Worm (Caenorhabditis elegans): ENCODE results near the gene moc-2.

moc-2 gene

DNA sequence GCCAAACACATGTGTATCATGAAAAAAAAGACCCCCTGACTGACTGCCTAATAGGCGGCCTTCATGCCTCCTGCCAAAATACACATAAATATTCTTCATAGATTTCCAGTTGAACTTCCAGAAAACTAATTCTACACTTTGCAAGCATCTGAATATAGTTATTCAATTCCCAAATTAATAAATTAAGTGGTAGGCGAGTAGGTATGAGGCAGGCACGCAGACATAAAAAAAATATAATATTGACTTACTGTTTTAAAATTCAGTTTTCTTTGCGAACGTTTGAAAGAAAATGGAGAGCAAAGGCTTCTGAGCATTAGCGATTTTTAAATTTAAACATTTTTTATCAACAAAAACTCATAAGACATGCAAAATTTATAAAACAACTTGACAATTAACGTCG is 16.1 kb downstream of the moc-2 start (continued):
- TF ChIP-seq nhr-48 (tag; optimal IDR thresholded peaks at IDR 0.05): no peak
- no peak for TF ChIP-seq ZK546.5 (tag; optimal IDR thresholded peaks at IDR 0.05)
- no peak for TF ChIP-seq nhr-111 (GFP tag; optimal IDR thresholded peaks at IDR 0.05)
- no peak for TF ChIP-seq sdz-12 (GFP tag; optimal IDR thresholded peaks at IDR 0.05)
- no peak for TF ChIP-seq F49E8.2 (tag; optimal IDR thresholded peaks at IDR 0.05; ENCODE audit: borderline replicate concordance)
- no peak for TF ChIP-seq madf-9 (GFP tag; conservative IDR thresholded peaks at IDR 0.05)
- peak in 1 of 2 experiments; percentile 11 for TF ChIP-seq daf-16 (GFP tag; optimal IDR thresholded peaks at IDR 0.05)
- TF ChIP-seq daf-16 (tag; optimal IDR thresholded peaks at IDR 0.05): peak; percentile 34
- TF ChIP-seq mxl-3 (GFP tag; optimal IDR thresholded peaks at IDR 0.05): no peak

DNA sequence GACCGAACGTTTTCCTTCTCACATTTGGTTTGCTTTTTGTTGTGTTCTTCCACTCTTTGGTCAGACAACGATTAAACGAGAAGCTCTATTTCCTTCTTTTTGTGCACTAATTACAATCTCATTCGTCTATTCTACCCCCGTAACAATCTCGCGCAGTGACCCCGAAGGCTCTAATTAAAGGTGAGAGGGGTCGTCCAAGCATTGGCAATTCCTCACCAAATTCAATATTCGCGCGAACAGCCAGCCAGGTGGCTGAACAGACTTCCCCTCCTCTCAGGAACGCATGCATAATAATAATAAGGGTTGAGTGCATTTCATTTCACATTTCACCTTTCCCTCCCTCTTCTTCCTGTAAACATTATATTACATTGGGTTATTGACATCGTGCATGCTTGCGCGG is 18.9 kb downstream of the moc-2 start:
- no peak for TF ChIP-seq lim-7 (GFP tag; IDR thresholded peaks at IDR 0.05)
- TF ChIP-seq aha-1 (tag): peak; percentile 55
- no peak for TF ChIP-seq unc-130 (GFP tag; optimal IDR thresholded peaks at IDR 0.05)
- no peak for TF ChIP-seq nhr-102 (tag; optimal IDR thresholded peaks at IDR 0.05)

DNA sequence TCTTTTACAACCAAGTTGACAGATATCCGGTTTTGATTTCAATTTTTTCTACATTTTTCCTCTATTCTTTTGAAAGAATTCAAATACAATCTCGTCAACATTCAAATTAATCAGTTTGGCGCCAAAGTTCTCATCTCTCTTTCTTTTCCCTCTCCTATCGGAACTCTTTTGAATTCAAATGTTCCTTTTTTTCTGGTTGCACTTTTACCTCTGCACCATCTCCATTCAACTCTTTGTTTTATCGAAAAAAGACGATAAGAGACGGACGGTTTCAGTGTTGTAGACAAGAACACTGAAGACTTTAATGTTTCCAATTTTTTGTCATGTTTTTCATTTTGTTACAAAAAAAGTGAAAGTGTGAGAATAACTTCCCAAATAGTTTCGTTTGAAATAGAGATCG is 28.0 kb downstream of the moc-2 start:
- TF ChIP-seq nhr-77 (tag; optimal IDR thresholded peaks at IDR 0.05): peak; percentile 43
- TF ChIP-seq lin-1 (GFP tag; IDR thresholded peaks at IDR 0.05): peak; percentile 46; the same call in 1 of the 2 replicates
- TF ChIP-seq dpl-1 (GFP tag; optimal IDR thresholded peaks at IDR 0.05): peak; percentile 36
- no peak for TF ChIP-seq F26F4.8 (GFP tag; conservative IDR thresholded peaks at IDR 0.05)
- TF ChIP-seq nhr-76 (tag; optimal IDR thresholded peaks at IDR 0.05): no peak
- peak; percentile 60 for TF ChIP-seq dmd-6 (GFP tag; IDR thresholded peaks at IDR 0.05)
- TF ChIP-seq mep-1 (tag; optimal IDR thresholded peaks at IDR 0.05): peak; percentile 18
- TF ChIP-seq dve-1 (tag; optimal IDR thresholded peaks at IDR 0.05; ENCODE audit: insufficient read depth): peak; percentile 83
- TF ChIP-seq nhr-41 (GFP tag; IDR thresholded peaks at IDR 0.05): no peak
- TF ChIP-seq nhr-28 (tag; optimal IDR thresholded peaks at IDR 0.05): peak; percentile 72
- no peak for TF ChIP-seq nhr-25 (tag; optimal IDR thresholded peaks at IDR 0.05; ENCODE audit: borderline replicate concordance, insufficient read depth)
- peak; percentile 90 for TF ChIP-seq pqm-1 (tag; optimal IDR thresholded peaks at IDR 0.05)
- TF ChIP-seq daf-16 (GFP tag; optimal IDR thresholded peaks at IDR 0.05): no peak
- peak; percentile 77 for TF ChIP-seq daf-16 (tag; optimal IDR thresholded peaks at IDR 0.05)
- TF ChIP-seq hlh-11 (tag; optimal IDR thresholded peaks at IDR 0.05): peak; percentile 61

DNA sequence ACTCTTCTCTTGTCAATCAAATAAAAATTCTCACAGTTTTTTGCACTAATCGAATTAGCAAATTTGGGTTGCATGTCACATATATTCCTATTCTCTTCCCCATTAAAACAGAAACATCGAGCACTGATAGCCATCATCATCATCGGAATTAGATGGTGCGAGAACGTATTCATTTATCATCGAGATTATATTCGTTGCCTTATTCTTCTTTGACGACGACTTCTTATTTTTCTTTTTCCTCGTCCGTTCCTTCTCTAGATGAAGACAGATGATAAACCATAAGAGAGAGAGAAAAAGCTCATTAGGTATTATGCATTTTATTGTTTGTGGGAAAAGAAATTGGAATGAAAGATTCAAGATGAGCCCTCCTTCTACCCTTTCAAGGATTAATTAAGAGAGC is 32.8 kb downstream of the moc-2 start:
- no peak for TF ChIP-seq nhr-28 (tag; optimal IDR thresholded peaks at IDR 0.05)
- TF ChIP-seq lsy-2 (tag; optimal IDR thresholded peaks at IDR 0.05): no peak
- TF ChIP-seq unc-62 (GFP tag; optimal IDR thresholded peaks at IDR 0.05 in 1 of 2): peak in 1 of 2 experiments; percentile 4
- TF ChIP-seq unc-62 (tag; optimal IDR thresholded peaks at IDR 0.05): no peak
- TF ChIP-seq ceh-20 (GFP tag; IDR thresholded peaks at IDR 0.05): no peak
- no peak for TF ChIP-seq lin-15B (tag; optimal IDR thresholded peaks at IDR 0.05)
- TF ChIP-seq pqm-1 (tag; optimal IDR thresholded peaks at IDR 0.05): no peak

DNA sequence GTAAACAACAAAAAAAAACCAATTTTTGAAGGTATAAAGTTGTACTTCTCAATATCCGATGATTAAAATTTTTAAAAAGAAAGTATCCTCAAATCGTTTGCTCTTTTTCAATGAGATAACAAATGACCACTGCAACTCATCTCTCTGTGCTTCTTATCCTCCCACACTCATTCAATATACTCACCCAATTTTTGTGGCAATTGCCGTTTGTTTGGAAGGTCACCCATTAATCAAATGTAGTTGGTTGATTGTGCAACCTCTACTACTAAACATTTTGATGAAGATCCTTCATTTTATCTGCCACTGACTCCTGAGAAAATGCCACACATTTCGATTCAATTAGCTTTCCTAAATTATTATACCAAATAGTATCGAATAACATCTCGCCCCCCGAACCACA is 36.3 kb downstream of the moc-2 start:
- TF ChIP-seq ceh-62 (tag; optimal IDR thresholded peaks at IDR 0.05): no peak
- no peak for TF ChIP-seq lsy-2 (tag; optimal IDR thresholded peaks at IDR 0.05)
- TF ChIP-seq ces-1 (GFP tag; optimal IDR thresholded peaks at IDR 0.05): no peak
- no peak for TF ChIP-seq php-3 (GFP tag; IDR thresholded peaks at IDR 0.05)
- no peak for TF ChIP-seq ztf-11 (tag; optimal IDR thresholded peaks at IDR 0.05)
- TF ChIP-seq ceh-44 (GFP tag; IDR thresholded peaks at IDR 0.05): no peak
- TF ChIP-seq egl-43 (GFP tag; IDR thresholded peaks at IDR 0.05): no peak
- TF ChIP-seq zfp-2 (tag; optimal IDR thresholded peaks at IDR 0.05): no peak
- TF ChIP-seq mxl-3 (GFP tag; optimal IDR thresholded peaks at IDR 0.05): no peak
- TF ChIP-seq hlh-30 (tag; optimal IDR thresholded peaks at IDR 0.05; ENCODE audit: insufficient read depth): no peak

Data from whole organism, L4 larva.